Worm (Caenorhabditis elegans) whole organism, mixed stage, embryonic: Measurements from ENCODE around the gene col-118.

Experiments used
- M03D4.4 ChIP-seq: sonication (generic microtip); optimal IDR thresholded peaks from 2 replicates; lab custom pipeline; 2017; ENCODE audit warnings: mild to moderate bottlenecking, missing genetic modification characterization, missing compliant biosample characterization
- flh-1 ChIP-seq: fragments of 200-800 bp; sonication (Bioruptor generic); optimal IDR thresholded peaks from 2 replicates; lab custom pipeline; 2018; ENCODE audit warnings: mild to moderate bottlenecking, missing genetic modification characterization, moderate library complexity, missing compliant biosample characterization
- mep-1 ChIP-seq: fragments of 150-350 bp; optimal IDR thresholded peaks from 2 replicates; lab custom pipeline; 2017; ENCODE audit warnings: missing biosample characterization, missing genetic modification reagents, missing genetic modification characterization, inconsistent platforms
- nhr-2 ChIP-seq: fragments of 150-350 bp; optimal IDR thresholded peaks from 2 replicates; lab custom pipeline; 2014; ENCODE audit warnings: missing biosample characterization, missing genetic modification characterization

DNA sequence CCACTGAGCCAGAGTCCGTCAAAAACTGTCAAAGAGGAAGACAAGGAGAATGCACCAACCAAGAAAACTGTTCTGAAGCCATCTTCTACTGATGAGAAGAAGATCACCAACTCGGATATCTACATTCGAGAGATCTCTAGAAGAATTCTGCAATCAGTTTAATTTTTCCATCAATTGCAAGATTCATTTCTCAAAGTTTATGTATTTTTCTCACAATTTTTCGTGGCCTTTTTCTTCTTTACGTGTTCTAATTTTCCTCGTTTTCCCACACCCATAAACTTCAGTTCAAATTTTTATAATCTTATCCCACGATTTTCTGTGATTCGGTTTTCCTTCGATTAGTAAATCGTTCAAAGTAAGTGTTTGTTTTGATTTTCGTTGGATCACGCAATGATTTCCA lies 25.8 kb downstream of the col-118 start, which contains the start of gene hdl-2:
- TF ChIP-seq nhr-2 (tag; lab: Kevin White, UChicago): no peak
- TF ChIP-seq mep-1 (tag; lab: Kevin White, UChicago): no peak
- TF ChIP-seq flh-1 (GFP tag; lab: Kevin White, UChicago): no peak
- TF ChIP-seq M03D4.4 (tag; lab: Kevin White, UChicago): no peak
